Worm (Caenorhabditis elegans): Measurements from ENCODE around the gene C03B1.17.

- TF ChIP-seq ama-1 (optimal IDR thresholded peaks at IDR 0.05) (no peak), F13C5.2 (tag; optimal IDR thresholded peaks at IDR 0.05) (no peak), aly-1 (tag; optimal IDR thresholded peaks at IDR 0.05) (no peak), ceh-13 (GFP tag; optimal IDR thresholded peaks at IDR 0.05) (no peak), pes-1 (GFP tag; IDR thresholded peaks at IDR 0.05) (no peak), hmbx-1 (tag; optimal IDR thresholded peaks at IDR 0.05) (no peak), flt-1 (GFP tag; IDR thresholded peaks at IDR 0.05) (no peak), tbx-11 (GFP tag; IDR thresholded peaks at IDR 0.05) (no peak), scrt-1 (GFP tag; IDR thresholded peaks at IDR 0.05) (no peak), tbx-37 (GFP tag; conservative IDR thresholded peaks at IDR 0.05) (no peak)
Observed at ce11 chrX:6364196-6364595, 9.3 kb upstream of the C03B1.17 start, which contains the start of gene C03B1.4.
